Worm (Caenorhabditis elegans): Measurements from ENCODE around the gene T01G1.4.

ce11 chrIV:11316106-11316505 is 45.2 kb downstream of the T01G1.4 start:
- no peak for TF ChIP-seq lin-13 (GFP tag; optimal IDR thresholded peaks at IDR 0.05)
- peak; percentile 78 for TF ChIP-seq skn-1 (tag; optimal IDR thresholded peaks at IDR 0.05)
- TF ChIP-seq lin-14 (GFP tag; optimal IDR thresholded peaks at IDR 0.05) = peak; percentile 51
- TF ChIP-seq ceh-88 (GFP tag; IDR thresholded peaks at IDR 0.05) = no peak
- no peak for TF ChIP-seq nhr-12 (tag; optimal IDR thresholded peaks at IDR 0.05)
- no peak for TF ChIP-seq nhr-237 (tag; optimal IDR thresholded peaks at IDR 0.05)
- no peak for TF ChIP-seq fkh-4 (tag; optimal IDR thresholded peaks at IDR 0.05; ENCODE audit: borderline replicate concordance)
- no peak for TF ChIP-seq ces-1 (GFP tag; optimal IDR thresholded peaks at IDR 0.05)
- TF ChIP-seq nhr-28 (tag; optimal IDR thresholded peaks at IDR 0.05) = no peak
- no peak for TF ChIP-seq zip-4 (GFP tag; optimal IDR thresholded peaks at IDR 0.05)
- no peak for TF ChIP-seq zag-1 (tag; optimal IDR thresholded peaks at IDR 0.05)
- TF ChIP-seq ztf-11 (tag; optimal IDR thresholded peaks at IDR 0.05) = no peak
